Worm (Caenorhabditis elegans): ENCODE measurements around the gene prx-5.

Gene prx-5

DNA sequence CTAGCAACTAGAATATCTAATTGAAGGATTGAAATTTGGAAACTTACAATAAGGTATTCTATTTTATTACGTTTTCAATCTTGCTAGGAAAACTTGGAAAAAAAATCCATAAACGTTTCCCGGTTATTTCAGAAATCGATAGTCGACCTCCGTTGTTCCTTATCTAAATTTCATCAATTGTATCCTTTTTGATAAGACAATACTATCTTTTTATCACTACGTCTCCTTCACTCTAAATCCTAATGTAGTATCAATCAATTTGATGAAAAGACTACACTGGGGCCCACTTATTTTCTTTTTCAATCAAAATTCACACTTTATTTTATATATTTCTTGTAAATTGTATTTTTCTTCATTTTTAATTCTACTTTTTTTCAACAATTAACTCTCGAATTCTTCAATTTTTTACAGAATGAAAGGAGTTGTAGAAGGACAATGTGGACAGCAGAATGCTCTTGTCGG, at the start of gene prx-5:
Gene prx-5 (plus strand): TSS at position 412 of the 462 bp plus-strand sequence.
- TF ChIP-seq ref-1 (GFP tag; conservative IDR thresholded peaks at IDR 0.05) = no peak
- TF ChIP-seq ztf-29 (GFP tag; IDR thresholded peaks at IDR 0.05) = no peak
- TF ChIP-seq flt-1 (GFP tag; IDR thresholded peaks at IDR 0.05) = no peak
- TF ChIP-seq tab-1 (GFP tag; IDR thresholded peaks at IDR 0.05) = no peak

DNA sequence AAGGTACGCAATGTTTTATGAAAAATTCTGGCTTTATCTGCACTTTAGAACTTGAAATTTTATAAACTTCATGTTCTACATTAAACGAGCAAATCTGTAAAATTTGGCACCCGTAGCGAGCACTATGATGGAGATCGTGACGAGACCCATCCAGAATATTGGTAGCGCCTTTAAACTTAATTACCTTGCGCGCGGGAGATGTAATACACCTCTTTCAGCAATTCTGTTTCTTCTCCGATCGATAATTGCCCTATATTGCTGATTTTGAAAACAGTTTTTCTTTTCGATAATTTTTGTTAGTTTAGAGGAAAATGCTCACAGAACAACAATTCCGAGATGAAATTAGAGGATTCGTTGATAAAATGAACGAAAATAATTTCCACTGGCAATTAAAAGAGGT, 45.8 kb upstream of the prx-5 start, which contains the start of gene atg-10:
Gene atg-10 (plus strand): TSS at position 301 of the 400 bp plus-strand sequence.
- TF ChIP-seq cog-1 (tag; optimal IDR thresholded peaks at IDR 0.05) (no peak), med-1 (GFP tag; optimal IDR thresholded peaks at IDR 0.05; ENCODE audit: insufficient read depth) (no peak), tab-1 (GFP tag; IDR thresholded peaks at IDR 0.05) (no peak), T22C8.4 (GFP tag; IDR thresholded peaks at IDR 0.05) (no peak), ztf-29 (GFP tag; IDR thresholded peaks at IDR 0.05) (no peak), ztf-23 (GFP tag; IDR thresholded peaks at IDR 0.05) (no peak), ref-1 (GFP tag; conservative IDR thresholded peaks at IDR 0.05) (no peak), klf-2 (GFP tag; conservative IDR thresholded peaks at IDR 0.05) (no peak), flt-1 (GFP tag; IDR thresholded peaks at IDR 0.05) (no peak)

DNA sequence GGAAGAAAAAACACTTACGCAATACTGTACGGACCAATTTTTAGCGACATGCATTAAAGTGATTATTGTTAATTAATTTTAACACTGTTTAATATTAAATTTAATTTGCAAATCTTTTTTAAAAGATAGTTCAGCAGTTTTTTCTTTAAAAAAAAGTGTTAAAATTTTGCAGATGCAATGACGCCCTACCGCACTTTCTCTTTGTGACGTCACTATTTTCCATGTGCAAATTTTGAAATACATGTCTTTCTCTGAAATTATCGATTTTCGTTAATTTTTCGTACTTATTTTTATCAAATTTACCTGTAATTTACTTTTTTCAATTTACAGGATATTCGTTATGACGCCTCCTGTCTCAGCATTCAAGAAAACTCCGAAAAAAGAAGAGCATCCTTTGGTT, 43.1 kb upstream of the prx-5 start, which contains the start of the genes piga-1 and eif-2Bepsilon:
Gene piga-1 (minus strand): TSS at position 174 of the 400 bp plus-strand sequence.
Gene eif-2Bepsilon (plus strand): TSS at position 331 of the 400 bp plus-strand sequence.
- TF ChIP-seq cog-1 (tag; optimal IDR thresholded peaks at IDR 0.05) = no peak
- TF ChIP-seq tab-1 (GFP tag; IDR thresholded peaks at IDR 0.05) = no peak
- no peak for TF ChIP-seq ref-1 (GFP tag; conservative IDR thresholded peaks at IDR 0.05)
- no peak for TF ChIP-seq ztf-23 (GFP tag; IDR thresholded peaks at IDR 0.05)
- TF ChIP-seq klf-2 (GFP tag; conservative IDR thresholded peaks at IDR 0.05) = no peak
- TF ChIP-seq flt-1 (GFP tag; IDR thresholded peaks at IDR 0.05) = no peak
- TF ChIP-seq T22C8.4 (GFP tag; IDR thresholded peaks at IDR 0.05) = no peak
- TF ChIP-seq ztf-29 (GFP tag; IDR thresholded peaks at IDR 0.05) = no peak
- TF ChIP-seq med-1 (GFP tag; optimal IDR thresholded peaks at IDR 0.05; ENCODE audit: insufficient read depth) = no peak

DNA sequence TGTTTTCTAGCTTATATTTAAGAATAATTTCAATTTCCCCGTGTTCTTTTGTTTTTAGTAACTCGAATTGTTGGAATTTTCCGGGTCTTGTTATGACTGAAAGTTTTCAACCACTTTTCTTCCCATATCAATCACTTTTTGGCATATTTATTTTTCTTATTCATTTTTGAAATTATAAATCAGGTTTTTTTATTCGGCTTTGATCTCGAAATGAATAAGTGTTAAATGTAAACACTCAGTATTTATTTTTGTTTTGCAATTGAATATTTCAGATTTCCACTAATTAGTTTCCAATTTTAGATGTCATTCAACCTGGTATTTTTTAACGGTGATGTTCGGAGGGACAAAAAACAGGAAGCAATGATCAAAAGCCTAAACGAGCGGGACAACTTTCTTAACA, 40.1 kb upstream of the prx-5 start, which contains the start of gene etc-1:
Gene etc-1 (plus strand): TSS at position 301 of the 400 bp plus-strand sequence.
- TF ChIP-seq ztf-29 (GFP tag; IDR thresholded peaks at IDR 0.05) = no peak
- TF ChIP-seq T22C8.4 (GFP tag; IDR thresholded peaks at IDR 0.05) = no peak
- no peak for TF ChIP-seq ref-1 (GFP tag; conservative IDR thresholded peaks at IDR 0.05)
- no peak for TF ChIP-seq klf-2 (GFP tag; conservative IDR thresholded peaks at IDR 0.05)
- no peak for TF ChIP-seq med-1 (GFP tag; optimal IDR thresholded peaks at IDR 0.05; ENCODE audit: insufficient read depth)
- no peak for TF ChIP-seq tab-1 (GFP tag; IDR thresholded peaks at IDR 0.05)
- no peak for TF ChIP-seq ztf-23 (GFP tag; IDR thresholded peaks at IDR 0.05)
- no peak for TF ChIP-seq flt-1 (GFP tag; IDR thresholded peaks at IDR 0.05)

DNA sequence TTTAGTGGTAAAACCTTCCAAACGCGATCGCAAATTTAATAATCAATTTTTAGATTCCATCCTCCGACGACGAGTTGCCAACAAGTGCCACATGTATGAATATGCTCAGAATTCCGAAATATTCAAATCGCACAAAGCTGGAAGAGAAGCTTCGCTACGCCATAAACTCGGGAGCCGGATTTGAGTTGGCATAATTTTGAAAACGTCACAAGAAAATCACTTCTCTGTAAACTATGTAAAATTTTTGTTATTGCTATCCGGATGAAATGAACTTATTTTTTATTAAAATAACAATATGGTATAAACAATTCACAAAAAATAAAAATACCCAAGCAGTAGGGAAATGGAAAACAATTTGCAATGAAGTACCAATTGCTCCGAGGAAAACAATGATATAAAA, 35.8 kb upstream of the prx-5 start:
- TF ChIP-seq flt-1 (GFP tag; IDR thresholded peaks at IDR 0.05) (no peak), ref-1 (GFP tag; conservative IDR thresholded peaks at IDR 0.05) (no peak), tab-1 (GFP tag; IDR thresholded peaks at IDR 0.05) (no peak), ztf-23 (GFP tag; IDR thresholded peaks at IDR 0.05) (no peak), klf-2 (GFP tag; conservative IDR thresholded peaks at IDR 0.05) (no peak), cog-1 (tag; optimal IDR thresholded peaks at IDR 0.05) (no peak), med-1 (GFP tag; optimal IDR thresholded peaks at IDR 0.05; ENCODE audit: insufficient read depth) (no peak), T22C8.4 (GFP tag; IDR thresholded peaks at IDR 0.05) (no peak), ztf-29 (GFP tag; IDR thresholded peaks at IDR 0.05) (no peak)

DNA sequence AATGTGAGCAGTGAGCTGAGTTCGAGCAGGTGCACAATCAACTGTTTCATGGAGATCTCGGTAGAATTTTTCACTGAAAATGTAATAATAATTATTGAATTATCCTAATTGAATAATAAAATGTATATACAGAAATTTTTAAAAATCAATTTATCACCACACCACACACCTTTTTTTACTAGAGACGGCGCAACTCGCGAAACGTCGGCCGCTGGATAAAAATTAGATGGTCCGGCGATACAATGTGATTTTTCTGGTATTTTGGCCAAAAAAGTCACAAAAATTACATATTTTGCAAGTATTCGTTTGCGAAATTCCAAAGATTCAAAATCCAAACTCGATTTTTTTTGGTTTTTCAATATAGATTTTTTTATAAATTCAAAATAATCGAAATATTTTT, 33.8 kb upstream of the prx-5 start:
- TF ChIP-seq T22C8.4 (GFP tag; IDR thresholded peaks at IDR 0.05) (no peak), ztf-23 (GFP tag; IDR thresholded peaks at IDR 0.05) (no peak), tab-1 (GFP tag; IDR thresholded peaks at IDR 0.05) (no peak), ztf-29 (GFP tag; IDR thresholded peaks at IDR 0.05) (no peak), klf-2 (GFP tag; conservative IDR thresholded peaks at IDR 0.05) (no peak), ref-1 (GFP tag; conservative IDR thresholded peaks at IDR 0.05) (no peak), med-1 (GFP tag; optimal IDR thresholded peaks at IDR 0.05; ENCODE audit: insufficient read depth) (no peak), cog-1 (tag; optimal IDR thresholded peaks at IDR 0.05) (no peak), flt-1 (GFP tag; IDR thresholded peaks at IDR 0.05) (no peak)

DNA sequence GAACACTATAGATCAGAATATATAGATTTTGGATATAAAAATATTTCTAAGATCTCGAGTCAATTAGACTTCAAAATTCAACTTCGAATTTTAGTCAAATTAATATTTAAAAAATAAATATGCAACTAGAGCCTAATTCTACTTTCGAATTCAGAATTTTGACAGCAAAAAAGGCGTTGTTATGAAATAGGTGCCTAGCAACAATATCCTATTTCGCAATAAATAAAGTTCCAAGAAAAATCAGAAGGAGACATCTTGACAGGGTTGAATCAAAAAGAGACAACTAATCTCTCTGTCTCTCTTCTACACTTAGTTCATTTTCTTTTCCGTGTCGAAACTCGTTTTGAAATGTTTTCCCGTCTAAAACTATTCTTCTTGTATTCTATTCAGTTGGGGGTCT, 29.3 kb upstream of the prx-5 start:
- no peak for TF ChIP-seq ztf-29 (GFP tag; IDR thresholded peaks at IDR 0.05)
- no peak for TF ChIP-seq klf-2 (GFP tag; conservative IDR thresholded peaks at IDR 0.05)
- no peak for TF ChIP-seq T22C8.4 (GFP tag; IDR thresholded peaks at IDR 0.05)
- no peak for TF ChIP-seq ztf-23 (GFP tag; IDR thresholded peaks at IDR 0.05)
- TF ChIP-seq med-1 (GFP tag; optimal IDR thresholded peaks at IDR 0.05; ENCODE audit: insufficient read depth) = no peak
- TF ChIP-seq flt-1 (GFP tag; IDR thresholded peaks at IDR 0.05) = no peak
- no peak for TF ChIP-seq ref-1 (GFP tag; conservative IDR thresholded peaks at IDR 0.05)
- no peak for TF ChIP-seq tab-1 (GFP tag; IDR thresholded peaks at IDR 0.05)
- TF ChIP-seq cog-1 (tag; optimal IDR thresholded peaks at IDR 0.05) = no peak

DNA sequence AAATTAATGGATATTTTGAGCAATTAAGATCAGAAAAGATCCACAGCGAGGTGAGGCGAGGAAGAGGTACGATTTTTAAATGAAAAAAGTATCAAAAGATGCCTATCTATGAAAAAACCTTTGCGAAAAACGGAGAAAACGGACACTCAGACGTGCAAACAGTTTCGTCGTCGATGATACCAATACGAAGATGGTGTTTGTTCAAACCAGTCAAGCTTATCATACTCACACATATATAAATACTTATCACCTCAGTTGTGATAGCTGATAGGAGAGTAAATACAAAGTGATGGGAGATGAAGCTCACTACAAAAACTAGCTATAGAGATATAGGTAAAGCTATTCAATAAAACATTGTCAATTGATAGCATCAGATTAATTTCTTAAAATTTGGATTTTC, 24.8 kb upstream of the prx-5 start:
- no peak for TF ChIP-seq cog-1 (tag; optimal IDR thresholded peaks at IDR 0.05)
- no peak for TF ChIP-seq ztf-29 (GFP tag; IDR thresholded peaks at IDR 0.05)
- TF ChIP-seq ztf-23 (GFP tag; IDR thresholded peaks at IDR 0.05) = no peak
- no peak for TF ChIP-seq ref-1 (GFP tag; conservative IDR thresholded peaks at IDR 0.05)
- TF ChIP-seq tab-1 (GFP tag; IDR thresholded peaks at IDR 0.05) = no peak
- TF ChIP-seq klf-2 (GFP tag; conservative IDR thresholded peaks at IDR 0.05) = no peak

DNA sequence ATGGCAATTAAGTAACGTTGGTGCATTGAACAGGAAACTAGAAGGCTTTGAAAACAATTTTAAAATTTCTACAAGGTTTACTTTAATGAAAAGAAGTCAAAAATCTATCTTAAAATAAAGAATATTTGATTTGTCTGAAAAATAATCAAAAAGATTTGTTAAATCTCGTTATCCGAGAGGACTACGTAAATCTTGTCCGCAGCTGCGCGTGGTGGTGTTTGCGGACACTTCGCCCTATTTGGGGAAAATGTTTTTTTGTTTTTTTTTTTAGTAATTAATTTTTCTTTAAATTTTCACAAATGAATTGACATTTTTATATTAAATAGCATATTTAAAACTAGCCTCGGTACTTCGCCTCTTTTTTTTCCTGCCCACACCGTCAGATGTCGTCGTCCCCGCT, 20.7 kb upstream of the prx-5 start:
- TF ChIP-seq ref-1 (GFP tag; conservative IDR thresholded peaks at IDR 0.05) (no peak), ztf-23 (GFP tag; IDR thresholded peaks at IDR 0.05) (no peak), klf-2 (GFP tag; conservative IDR thresholded peaks at IDR 0.05) (no peak), med-1 (GFP tag; optimal IDR thresholded peaks at IDR 0.05; ENCODE audit: insufficient read depth) (no peak), cog-1 (tag; optimal IDR thresholded peaks at IDR 0.05) (no peak), flt-1 (GFP tag; IDR thresholded peaks at IDR 0.05) (no peak), tab-1 (GFP tag; IDR thresholded peaks at IDR 0.05) (no peak), ztf-29 (GFP tag; IDR thresholded peaks at IDR 0.05) (no peak), T22C8.4 (GFP tag; IDR thresholded peaks at IDR 0.05) (no peak)

DNA sequence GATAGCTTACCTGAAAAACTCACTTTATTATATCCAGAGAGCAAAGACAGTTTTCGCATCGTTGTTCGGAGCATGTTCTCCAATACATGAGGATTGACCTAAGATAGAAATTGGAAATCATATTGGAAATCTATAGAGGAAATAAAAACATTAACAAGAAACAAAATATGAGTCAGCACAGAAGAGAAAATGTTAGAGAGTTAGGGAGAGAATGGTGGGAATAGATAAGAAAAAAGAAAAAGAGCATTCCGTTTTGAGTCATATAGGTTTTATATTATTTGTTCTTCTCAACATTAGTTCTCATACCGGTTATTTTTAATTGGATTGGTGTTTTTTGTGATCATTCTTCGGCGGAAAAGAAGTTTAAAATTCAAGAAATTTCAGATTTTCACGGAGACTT, 19.8 kb upstream of the prx-5 start, which contains the start of gene hgap-2:
Gene hgap-2 (minus strand): TSS at position 101 of the 400 bp plus-strand sequence.
- TF ChIP-seq ztf-23 (GFP tag; IDR thresholded peaks at IDR 0.05) (no peak), klf-2 (GFP tag; conservative IDR thresholded peaks at IDR 0.05) (no peak), T22C8.4 (GFP tag; IDR thresholded peaks at IDR 0.05) (no peak), ref-1 (GFP tag; conservative IDR thresholded peaks at IDR 0.05) (no peak), tab-1 (GFP tag; IDR thresholded peaks at IDR 0.05) (no peak), ztf-29 (GFP tag; IDR thresholded peaks at IDR 0.05) (no peak), med-1 (GFP tag; optimal IDR thresholded peaks at IDR 0.05; ENCODE audit: insufficient read depth) (no peak), flt-1 (GFP tag; IDR thresholded peaks at IDR 0.05) (no peak), cog-1 (tag; optimal IDR thresholded peaks at IDR 0.05) (no peak)
